Worm (Caenorhabditis elegans): ENCODE results near the gene K02D3.1.

Gene K02D3.1

DNA sequence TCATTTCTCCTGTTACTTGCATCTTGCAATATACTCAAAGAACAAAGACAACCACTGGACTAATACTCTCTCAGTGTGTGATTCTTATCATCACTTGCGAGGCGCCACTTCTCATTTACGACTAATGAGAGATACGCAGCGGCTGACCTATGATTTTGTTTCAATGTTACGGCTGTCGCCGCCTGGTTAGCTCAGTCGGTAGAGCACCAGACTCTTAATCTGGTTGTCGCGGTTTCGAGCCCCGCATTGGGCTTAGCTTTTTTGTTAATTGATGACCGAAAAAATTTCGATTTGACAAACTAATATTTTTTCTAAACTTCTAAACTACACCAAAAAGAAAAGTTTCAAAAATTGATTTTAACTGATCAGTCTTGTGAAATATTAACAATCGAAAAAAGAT lies 9.6 kb downstream of the K02D3.1 start (continued):
- TF ChIP-seq Y75B8A.6 (GFP tag; IDR thresholded peaks at IDR 0.05) (0 out of 2 replicates have a peak, but pooled peaks have one; percentile 23), T20F7.1 (GFP tag; optimal IDR thresholded peaks at IDR 0.05) (no peak), madf-5 (GFP tag; IDR thresholded peaks at IDR 0.05) (0 out of 4 replicates have a peak, but pooled peaks of 1 of the 2 experiments have one; percentile 47), pha-4 (GFP tag; IDR thresholded peaks at IDR 0.05) (peak; percentile 73; the same call in 1 of the 2 replicates), pha-4 (tag; optimal IDR thresholded peaks at IDR 0.05) (no peak), ztf-7 (tag; optimal IDR thresholded peaks at IDR 0.05) (peak; percentile 38), F44E2.7 (GFP tag; IDR thresholded peaks at IDR 0.05) (no peak), nhr-111 (GFP tag; optimal IDR thresholded peaks at IDR 0.05) (no peak), set-16 (GFP tag; IDR thresholded peaks at IDR 0.05) (no peak), nhr-48 (tag; optimal IDR thresholded peaks at IDR 0.05) (no peak), attf-4 (tag; optimal IDR thresholded peaks at IDR 0.05) (no peak), zfp-3 (GFP tag; conservative IDR thresholded peaks at IDR 0.05) (0 out of 2 replicates have a peak, but pooled peaks have one; percentile 70), hmg-1.1 (GFP tag; IDR thresholded peaks at IDR 0.05) (peak; percentile 50; the same call in 1 of the 2 replicates), dve-1 (tag; optimal IDR thresholded peaks at IDR 0.05; ENCODE audit: insufficient read depth) (peak; percentile 31), dmd-8 (GFP tag; IDR thresholded peaks at IDR 0.05) (no peak; the same call in none of the 2 replicates), unc-62 (GFP tag; optimal IDR thresholded peaks at IDR 0.05 in 1 of 2) (no peak), unc-62 (tag; optimal IDR thresholded peaks at IDR 0.05) (no peak), zag-1 (tag; optimal IDR thresholded peaks at IDR 0.05) (no peak), vab-7 (GFP tag; IDR thresholded peaks at IDR 0.05) (peak; percentile 57; the same call in 1 of the 2 replicates), ceh-62 (tag; optimal IDR thresholded peaks at IDR 0.05) (no peak), fkh-10 (GFP tag; optimal IDR thresholded peaks at IDR 0.05) (no peak), ces-1 (GFP tag; optimal IDR thresholded peaks at IDR 0.05) (no peak), nhr-102 (tag; optimal IDR thresholded peaks at IDR 0.05) (no peak), skn-1 (tag; optimal IDR thresholded peaks at IDR 0.05) (no peak), fos-1 (tag; optimal IDR thresholded peaks at IDR 0.05) (no peak), snpc-1.2 (GFP tag; IDR thresholded peaks at IDR 0.05) (peak; percentile 58), snpc-4 (tag; optimal IDR thresholded peaks at IDR 0.05) (no peak), F49E8.2 (tag; optimal IDR thresholded peaks at IDR 0.05; ENCODE audit: borderline replicate concordance) (no peak), ceh-82 (tag; optimal IDR thresholded peaks at IDR 0.05) (no peak), hlh-30 (tag; optimal IDR thresholded peaks at IDR 0.05; ENCODE audit: insufficient read depth) (peak; percentile 36), nhr-28 (tag; optimal IDR thresholded peaks at IDR 0.05) (peak; percentile 7), F37D6.2 (tag; optimal IDR thresholded peaks at IDR 0.05) (no peak), unc-130 (GFP tag; optimal IDR thresholded peaks at IDR 0.05) (no peak), tra-1 (GFP tag; IDR thresholded peaks at IDR 0.05) (no peak), aly-2 (tag; optimal IDR thresholded peaks at IDR 0.05) (no peak), lin-38 (GFP tag; IDR thresholded peaks at IDR 0.05) (peak; percentile 53), daf-8 (GFP tag; IDR thresholded peaks at IDR 0.05) (no peak), Y48G9A.11 (GFP tag; IDR thresholded peaks at IDR 0.05) (no peak), mdl-1 (tag; optimal IDR thresholded peaks at IDR 0.05) (no peak), ZK546.5 (tag; optimal IDR thresholded peaks at IDR 0.05) (no peak), nhr-76 (tag; optimal IDR thresholded peaks at IDR 0.05) (no peak), R02D3.7 (tag; optimal IDR thresholded peaks at IDR 0.05) (no peak), lin-29 (GFP tag; IDR thresholded peaks at IDR 0.05) (no peak), unc-39 (tag; optimal IDR thresholded peaks at IDR 0.05) (no peak), nhr-77 (tag; optimal IDR thresholded peaks at IDR 0.05) (no peak), lin-39 (tag; optimal IDR thresholded peaks at IDR 0.05) (no peak), lim-7 (GFP tag; IDR thresholded peaks at IDR 0.05) (0 out of 2 replicates have a peak, but pooled peaks have one; percentile 40), Y5F2A.4 (GFP tag; optimal IDR thresholded peaks at IDR 0.05) (no peak), zip-2 (tag; optimal IDR thresholded peaks at IDR 0.05) (no peak), php-3 (GFP tag; IDR thresholded peaks at IDR 0.05) (no peak), dpl-1 (GFP tag; optimal IDR thresholded peaks at IDR 0.05) (no peak), lir-3 (tag; optimal IDR thresholded peaks at IDR 0.05) (no peak), mxl-3 (GFP tag; optimal IDR thresholded peaks at IDR 0.05) (no peak)

Measured in whole organism, L4 larva.